Fruit fly (Drosophila melanogaster) S2 (cell line): Measurements from ENCODE around the gene Gr23a.

Experiments used
- CG8478 ChIP-seq: fragments of >200 bp; optimal IDR thresholded peaks from 2 replicates; lab custom pipeline; 2018
- CTCF ChIP-seq, 2 experiments: fragments of >200 bp; optimal IDR thresholded peaks; 2 replicates each; lab custom pipeline; 2018

The Gr23a gene

dm6 chr2L:2669523-2669922, at the start of gene Gr23a:
Gene Gr23a (plus strand): TSS chr2L:2669823.
- TF ChIP-seq CTCF (optimal IDR thresholded peaks at IDR 0.05; lab: Kevin White, UChicago), result no peak
- TF ChIP-seq CG8478 (lab: Kevin White, UChicago), result no peak

dm6 chr2L:2619887-2620286, 49.7 kb upstream of the Gr23a start, which contains the start of gene CG43403:
Gene CG43403 (plus strand): TSS chr2L:2620187.
- no peak for TF ChIP-seq CG8478 (lab: Kevin White, UChicago)
- TF ChIP-seq CTCF (optimal IDR thresholded peaks at IDR 0.05; lab: Kevin White, UChicago), result no peak

- no peak for TF ChIP-seq CG8478 (lab: Kevin White, UChicago)
Observed at dm6 chr2L:2623947-2624346, 45.7 kb upstream of the Gr23a start.

- TF ChIP-seq CG8478 (lab: Kevin White, UChicago) (no peak), CTCF (optimal IDR thresholded peaks at IDR 0.05; lab: Kevin White, UChicago) (no peak)
Observed at dm6 chr2L:2627507-2627906, 42.1 kb upstream of the Gr23a start.

- no peak for TF ChIP-seq CG8478 (lab: Kevin White, UChicago)
- no peak for TF ChIP-seq CTCF (optimal IDR thresholded peaks at IDR 0.05; lab: Kevin White, UChicago)
Observed at dm6 chr2L:2628760-2629159, 40.9 kb upstream of the Gr23a start.

dm6 chr2L:2636326-2637001, 33.2 kb upstream of the Gr23a start:
- no peak for TF ChIP-seq CTCF (optimal IDR thresholded peaks at IDR 0.05; lab: Kevin White, UChicago)
- no peak for TF ChIP-seq CG8478 (lab: Kevin White, UChicago)

- TF ChIP-seq CG8478 (lab: Kevin White, UChicago), result no peak
- TF ChIP-seq CTCF (optimal IDR thresholded peaks at IDR 0.05; lab: Kevin White, UChicago), result no peak
Observed at dm6 chr2L:2637002-2637377, 32.6 kb upstream of the Gr23a start.

dm6 chr2L:2647620-2648019, 22.0 kb upstream of the Gr23a start, which contains the start of the genes CG9962 and CG43851:
Gene CG9962 (minus strand): TSS chr2L:2647720.
Gene CG43851 (plus strand): TSS chr2L:2647886.
- TF ChIP-seq CG8478 (lab: Kevin White, UChicago), result no peak

- TF ChIP-seq CG8478 (lab: Kevin White, UChicago), result no peak
- no peak for TF ChIP-seq CTCF (optimal IDR thresholded peaks at IDR 0.05; lab: Kevin White, UChicago)
Observed at dm6 chr2L:2652314-2652713, 17.3 kb upstream of the Gr23a start, which contains the start of gene CG33125. Gene CG33125 (minus strand): TSS chr2L:2652414.

dm6 chr2L:2652746-2653145, 16.9 kb upstream of the Gr23a start, which contains the start of gene Prosbeta4R1:
Gene Prosbeta4R1 (plus strand): TSS chr2L:2653046.
- TF ChIP-seq CTCF (optimal IDR thresholded peaks at IDR 0.05; lab: Kevin White, UChicago), result no peak

dm6 chr2L:2653749-2654148, 15.9 kb upstream of the Gr23a start, which contains the start of gene Or23a:
Gene Or23a (plus strand): TSS chr2L:2654049.
- TF ChIP-seq CG8478 (lab: Kevin White, UChicago) (no peak), CTCF (optimal IDR thresholded peaks at IDR 0.05; lab: Kevin White, UChicago) (no peak)

dm6 chr2L:2655094-2655493, 14.5 kb upstream of the Gr23a start, which contains the start of gene Prosbeta4R2:
Gene Prosbeta4R2 (plus strand): TSS chr2L:2655394.
- TF ChIP-seq CG8478 (lab: Kevin White, UChicago), result no peak
- no peak for TF ChIP-seq CTCF (optimal IDR thresholded peaks at IDR 0.05; lab: Kevin White, UChicago)

- TF ChIP-seq CTCF (optimal IDR thresholded peaks at IDR 0.05; lab: Kevin White, UChicago) (no peak), CG8478 (lab: Kevin White, UChicago) (no peak)
Observed at dm6 chr2L:2664762-2665161, 4.9 kb upstream of the Gr23a start, which contains the start of gene Trf4. Gene Trf4 (plus strand): TSS chr2L:2665062.

dm6 chr2L:2677553-2677952, 7.9 kb downstream of the Gr23a start, which contains the start of gene Tmtc1:
Gene Tmtc1 (plus strand): TSS chr2L:2677734.
- TF ChIP-seq CTCF (optimal IDR thresholded peaks at IDR 0.05; lab: Kevin White, UChicago) (no peak), CG8478 (lab: Kevin White, UChicago) (no peak)

- no peak for TF ChIP-seq CTCF (optimal IDR thresholded peaks at IDR 0.05; lab: Kevin White, UChicago)
- TF ChIP-seq CG8478 (lab: Kevin White, UChicago), result no peak
Observed at dm6 chr2L:2696337-2696736, 26.7 kb downstream of the Gr23a start, which contains the start of gene Trf5. Gene Trf5 (minus strand): TSS chr2L:2696437.

dm6 chr2L:2720368-2720767, 50.7 kb downstream of the Gr23a start:
- no peak for TF ChIP-seq CTCF (optimal IDR thresholded peaks at IDR 0.05; lab: Kevin White, UChicago)
- TF ChIP-seq CG8478 (lab: Kevin White, UChicago), result no peak
